Worm (Caenorhabditis elegans) whole organism, young adult: Measurements from ENCODE around the gene hlh-6.

Experiments
- B0019.2 ChIP-seq: fragments of 200-800 bp; sonication (Bioruptor generic); conservative IDR thresholded peaks from 2 replicates; pipeline ENCODE4 v1.3.6; 2022; ENCODE audit warnings: missing genetic modification reagents, missing genetic modification characterization, missing compliant biosample characterization
- B0261.1 ChIP-seq: sonication (generic microtip); optimal IDR thresholded peaks from 2 replicates; lab custom pipeline; 2016; ENCODE audit warnings: mild to moderate bottlenecking, missing genetic modification characterization, moderate library complexity, missing compliant biosample characterization
- F10E7.11 ChIP-seq: sonication (generic microtip); optimal IDR thresholded peaks from 2 replicates; lab custom pipeline; 2017; ENCODE audit warnings: mild to moderate bottlenecking, missing genetic modification characterization, moderate library complexity, missing compliant biosample characterization
- K11D2.4 ChIP-seq: fragments of 200-800 bp; sonication (Bioruptor generic); IDR thresholded peaks from 2 replicates; pipeline ENCODE4 v1.3.6; 2022; ENCODE audit warnings: missing genetic modification reagents, missing genetic modification characterization, missing compliant biosample characterization
- Y53G8AR.9 ChIP-seq: fragments of 200-800 bp; sonication (Bioruptor generic); conservative IDR thresholded peaks from 2 replicates; pipeline ENCODE4 v1.3.6; 2022; ENCODE audit warnings: missing genetic modification reagents, missing genetic modification characterization, missing compliant biosample characterization
- Y67H2A.10 ChIP-seq: fragments of 200-800 bp; sonication (Bioruptor generic); conservative IDR thresholded peaks from 2 replicates; pipeline ENCODE4 v1.3.6; 2022; ENCODE audit warnings: missing genetic modification reagents, missing genetic modification characterization, missing compliant biosample characterization
- cebp-1 ChIP-seq, 2 experiments: fragments of 200-800 bp in 1 of 2; sonication (Bioruptor generic) in 1 of 2; sonication (generic microtip) in 1 of 2; IDR thresholded peaks in 1 of 2; optimal IDR thresholded peaks in 1 of 2; 2 replicates each; pipeline versions ENCODE4 v1.3.6 to Lab custom; 2017 to 2022; ENCODE audit warnings: missing compliant biosample characterization in 2 of 2, missing genetic modification characterization in 2 of 2, mild to moderate bottlenecking in 1 of 2, missing genetic modification reagents in 1 of 2, moderate library complexity in 1 of 2
- ceh-58 ChIP-seq: fragments of 200-800 bp; sonication (Bioruptor generic); IDR thresholded peaks from 2 replicates; pipeline ENCODE4 v1.3.6; 2022; ENCODE audit warnings: missing genetic modification characterization, missing compliant biosample characterization
- ceh-79 ChIP-seq: sonication (generic microtip); optimal IDR thresholded peaks from 2 replicates; lab custom pipeline; 2017; ENCODE audit warnings: mild to moderate bottlenecking, missing genetic modification characterization, missing compliant biosample characterization
- ets-4 ChIP-seq: fragments of 200-800 bp; sonication (Bioruptor generic); optimal IDR thresholded peaks from 2 replicates; lab custom pipeline; 2018; ENCODE audit warnings: mild to moderate bottlenecking, missing genetic modification characterization, missing compliant biosample characterization
- fkh-3 ChIP-seq: sonication (generic microtip); optimal IDR thresholded peaks from 2 replicates; lab custom pipeline; 2016; ENCODE audit warnings: mild to moderate bottlenecking, missing genetic modification characterization, missing compliant biosample characterization
- hlh-12 ChIP-seq: sonication (generic microtip); optimal IDR thresholded peaks from 2 replicates; lab custom pipeline; 2016; ENCODE audit warnings: missing genetic modification characterization, missing compliant biosample characterization
- hmg-1.2 ChIP-seq: fragments of 200-800 bp; sonication (Bioruptor generic); IDR thresholded peaks from 2 replicates; pipeline ENCODE4 v1.3.6; 2022; ENCODE audit warnings: missing genetic modification reagents, missing genetic modification characterization, missing compliant biosample characterization
- hrde-1 ChIP-seq: sonication (generic microtip); optimal IDR thresholded peaks from 2 replicates; lab custom pipeline; 2016; ENCODE audit warnings: missing genetic modification characterization, mild to moderate bottlenecking, missing compliant biosample characterization, moderate library complexity, missing genotype, missing genetic modification reagents, borderline replicate concordance
- hsf-1 ChIP-seq: fragments of 200-800 bp; sonication (Bioruptor generic); IDR thresholded peaks from 2 replicates; pipeline ENCODE4 v1.3.6; 2022; ENCODE audit warnings: missing genetic modification reagents, missing genetic modification characterization, missing compliant biosample characterization
- let-607 ChIP-seq, 2 experiments: fragments of 200-800 bp in 1 of 2; sonication (Bioruptor generic) in 1 of 2; sonication (generic microtip) in 1 of 2; optimal IDR thresholded peaks; 2 replicates each; lab custom pipeline; 2016 to 2018; ENCODE audit warnings: mild to moderate bottlenecking in 2 of 2, missing compliant biosample characterization in 2 of 2, missing genetic modification characterization in 2 of 2, moderate library complexity in 2 of 2, missing genotype in 1 of 2
- lin-40 ChIP-seq: sonication (generic microtip); optimal IDR thresholded peaks from 2 replicates; lab custom pipeline; 2016; ENCODE audit warnings: missing genetic modification characterization, mild to moderate bottlenecking, missing compliant biosample characterization, missing genotype, missing genetic modification reagents
- lsy-27 ChIP-seq: sonication (generic microtip); optimal IDR thresholded peaks from 2 replicates; lab custom pipeline; 2017; ENCODE audit warnings: missing genetic modification characterization, mild to moderate bottlenecking, missing compliant biosample characterization, antibody characterized with exemption, missing genotype, borderline replicate concordance; ENCODE audit not compliant: insufficient read depth
- mcd-1 ChIP-seq: fragments of 200-800 bp; sonication (Bioruptor generic); IDR thresholded peaks from 2 replicates; pipeline ENCODE4 v1.3.6; 2022; ENCODE audit warnings: missing genetic modification reagents, missing genetic modification characterization, missing compliant biosample characterization
- nhr-80 ChIP-seq: sonication (generic microtip); optimal IDR thresholded peaks from 2 replicates; lab custom pipeline; 2016; ENCODE audit warnings: missing genetic modification characterization, missing compliant biosample characterization
- nhr-90 ChIP-seq: sonication (generic microtip); optimal IDR thresholded peaks from 2 replicates; lab custom pipeline; 2016; ENCODE audit warnings: missing genotype, mild to moderate bottlenecking, missing genetic modification characterization, missing compliant biosample characterization
- repo-1 ChIP-seq: sonication (generic microtip); optimal IDR thresholded peaks from 2 replicates; lab custom pipeline; 2017; ENCODE audit warnings: mild to moderate bottlenecking, missing genetic modification characterization, missing compliant biosample characterization
- sdz-38 ChIP-seq: sonication (generic microtip); optimal IDR thresholded peaks from 2 replicates; lab custom pipeline; 2016; ENCODE audit warnings: missing genotype, missing genetic modification characterization, missing compliant biosample characterization
- snpc-1.3 ChIP-seq: sonication (generic microtip); optimal IDR thresholded peaks from 2 replicates; lab custom pipeline; 2017; ENCODE audit warnings: missing genetic modification characterization, mild to moderate bottlenecking, missing compliant biosample characterization, antibody characterized with exemption, moderate library complexity, missing genotype, missing genetic modification reagents; ENCODE audit not compliant: insufficient read depth
- somi-1 ChIP-seq: fragments of 200-800 bp; sonication (Bioruptor generic); optimal IDR thresholded peaks from 2 replicates; lab custom pipeline; 2018; ENCODE audit warnings: mild to moderate bottlenecking, missing genetic modification characterization, missing compliant biosample characterization
- ztf-18 ChIP-seq: sonication (generic microtip); optimal IDR thresholded peaks from 2 replicates; lab custom pipeline; 2016; ENCODE audit warnings: missing genotype, mild to moderate bottlenecking, missing genetic modification characterization, missing compliant biosample characterization

The hlh-6 gene

ce11 chrII:9614728-9615127, at the start of gene hlh-6:
Gene hlh-6 (minus strand): TSS chrII:9614828.
- no peak for TF ChIP-seq snpc-1.3 (tag; lab: Kevin White, UChicago)
- TF ChIP-seq repo-1: no peak
- TF ChIP-seq nhr-90 (tag; lab: Kevin White, UChicago): no peak

ce11 chrII:9662797-9663196, 48.2 kb upstream of the hlh-6 start, which contains the start of gene cyp-13A10:
Gene cyp-13A10 (minus strand): TSS chrII:9662884.
- no peak for TF ChIP-seq hmg-1.2 (GFP tag; lab: Robert Waterston, UW)
- TF ChIP-seq sdz-38 (tag; lab: Kevin White, UChicago): no peak
- no peak for TF ChIP-seq ceh-58 (GFP tag; lab: Robert Waterston, UW)
- no peak for TF ChIP-seq ceh-79 (tag; lab: Kevin White, UChicago)
- TF ChIP-seq hrde-1: no peak
- TF ChIP-seq, all 124 proteins: peak for 0

- TF ChIP-seq hsf-1: no peak
- TF ChIP-seq fkh-3 (tag; lab: Kevin White, UChicago): no peak
- no peak for TF ChIP-seq K11D2.4 (GFP tag; lab: Robert Waterston, UW)
- no peak for TF ChIP-seq F10E7.11 (tag; lab: Kevin White, UChicago)
- TF ChIP-seq, all 124 proteins: peak for 0
These were observed 47.5 kb upstream of the hlh-6 start for ce11 chrII:9662160-9662559.

ce11 chrII:9660379-9660778, 45.8 kb upstream of the hlh-6 start, which contains the start of gene ZK1320.3:
Gene ZK1320.3 (minus strand): TSS chrII:9660419.
- no peak for TF ChIP-seq ceh-79 (tag; lab: Kevin White, UChicago)
- no peak for TF ChIP-seq ztf-18 (tag; lab: Kevin White, UChicago)
- peak; percentile 56 for TF ChIP-seq nhr-80
- TF ChIP-seq, all 124 proteins: peak for 1

ce11 chrII:9658915-9659314, 44.3 kb upstream of the hlh-6 start, which contains the start of gene ZK1320.2:
Gene ZK1320.2 (minus strand): TSS chrII:9659002.
- TF ChIP-seq cebp-1 (GFP tag; IDR thresholded peaks at IDR 0.05; lab: Robert Waterston, UW) (no peak), cebp-1 (tag; optimal IDR thresholded peaks at IDR 0.05; lab: Kevin White, UChicago) (no peak), Y67H2A.10 (no peak), hlh-12 (tag; lab: Kevin White, UChicago) (no peak), nhr-80 (peak; percentile 48), lsy-27 (tag; lab: Kevin White, UChicago) (no peak), let-607 (tag; optimal IDR thresholded peaks at IDR 0.05; lab: Kevin White, UChicago) (peak in 1 of 2 experiments; percentile 7), mcd-1 (GFP tag; lab: Robert Waterston, UW) (no peak), ceh-58 (GFP tag; lab: Robert Waterston, UW) (no peak), repo-1 (no peak), ets-4 (GFP tag; lab: Kevin White, UChicago) (no peak), somi-1 (GFP tag; lab: Kevin White, UChicago) (no peak)
- TF ChIP-seq, all 124 proteins: peak for 2

ce11 chrII:9656210-9656755, 41.7 kb upstream of the hlh-6 start, which contains the start of gene gstk-1:
Gene gstk-1 (plus strand): TSS chrII:9656705.
- TF ChIP-seq Y53G8AR.9 (no peak), B0019.2 (GFP tag; lab: Robert Waterston, UW) (no peak), nhr-80 (peak; percentile 53), B0261.1 (tag; lab: Kevin White, UChicago) (no peak), hmg-1.2 (GFP tag; lab: Robert Waterston, UW) (peak; percentile 26; the same call in 1 of the 2 replicates), lin-40 (tag; lab: Kevin White, UChicago) (peak; percentile 17)
